Fruit fly (Drosophila melanogaster) Kc167 (cell line): Measurements from ENCODE around the gene Agpat4.

ENCODE experiments used
- Myc ChIP-seq: fragments of >200 bp; optimal IDR thresholded peaks from 2 replicates; lab custom pipeline; 2017; ENCODE audit warnings: missing external identifiers
- h ChIP-seq: fragments of >200 bp; optimal IDR thresholded peaks from 3 replicates; lab custom pipeline; 2018; ENCODE audit warnings: missing external identifiers
- insv ChIP-seq: fragments of >200 bp; optimal IDR thresholded peaks from 3 replicates; lab custom pipeline; 2018; ENCODE audit warnings: missing external identifiers
- psq ChIP-seq: fragments of >200 bp; optimal IDR thresholded peaks from 2 replicates; lab custom pipeline; 2017; ENCODE audit warnings: missing external identifiers
- ttk ChIP-seq: sonication (Bioruptor generic); optimal IDR thresholded peaks from 2 replicates; lab custom pipeline; 2017; ENCODE audit warnings: missing external identifiers

dm6 chr3L:16367240-16367639 is 14.1 kb downstream of the Agpat4 start, which contains the start of gene Cpr72Ec:
- no peak for TF ChIP-seq ttk (lab: Kevin White, UChicago)
- no peak for TF ChIP-seq psq (lab: Kevin White, UChicago)
- TF ChIP-seq Myc (lab: Kevin White, UChicago), result no peak
- no peak for TF ChIP-seq h
- no peak for TF ChIP-seq insv (lab: Kevin White, UChicago)
